Fruit fly (Drosophila melanogaster) whole organism, embryonic: ENCODE data around the gene CG13609.
A peak's percentile ranks its signal among the peaks of the same experiment; 100 is the strongest.

Source experiments
- Bgb ChIP-seq: fragments of 200-800 bp; sonication (Bioruptor generic); IDR thresholded peaks from 2 replicates; pipeline ENCODE4 v1.3.6; 2022; ENCODE audit warnings: missing biosample characterization, missing genetic modification characterization; ENCODE audit not compliant: partially characterized antibody
- CG12104 ChIP-seq: fragments of 200-800 bp; sonication (Bioruptor generic); optimal IDR thresholded peaks from 3 replicates; lab custom pipeline; 2016; ENCODE audit warnings: missing biosample characterization, missing genetic modification characterization
- CG13287 ChIP-seq: fragments of 200-800 bp; sonication (Bioruptor generic); IDR thresholded peaks from 2 replicates; pipeline ENCODE4 v1.3.6; 2022; ENCODE audit warnings: missing biosample characterization, missing genetic modification characterization; ENCODE audit not compliant: partially characterized antibody
- CG14667 ChIP-seq: fragments of 200-800 bp; sonication (Bioruptor generic); IDR thresholded peaks from 2 replicates; pipeline ENCODE4 v1.3.6; 2022; ENCODE audit warnings: missing biosample characterization, missing genetic modification characterization
- CG15696 ChIP-seq: fragments of 200-800 bp; sonication (Bioruptor generic); optimal IDR thresholded peaks from 2 replicates; lab custom pipeline; 2019; ENCODE audit warnings: missing biosample characterization, mild to moderate bottlenecking, missing genetic modification characterization, moderate library complexity
- CG1602 ChIP-seq: fragments of 200-800 bp; sonication (Bioruptor generic); optimal IDR thresholded peaks from 3 replicates; lab custom pipeline; 2016; ENCODE audit warnings: missing biosample characterization, missing genetic modification characterization
- CG1603 ChIP-seq: fragments of 200-800 bp; sonication (Bioruptor generic); optimal IDR thresholded peaks from 2 replicates; lab custom pipeline; 2019; ENCODE audit warnings: missing biosample characterization, mild to moderate bottlenecking, missing genetic modification characterization, moderate library complexity
- CG1647 ChIP-seq: fragments of 200-800 bp; sonication (Bioruptor generic); optimal IDR thresholded peaks from 3 replicates; lab custom pipeline; 2016; ENCODE audit warnings: missing biosample characterization, missing genetic modification characterization
- CG16863 ChIP-seq: fragments of 200-800 bp; sonication (Bioruptor generic); optimal IDR thresholded peaks from 3 replicates; lab custom pipeline; 2016; ENCODE audit warnings: missing biosample characterization, missing genetic modification characterization
- CG30403 ChIP-seq: fragments of 200-800 bp; sonication (Bioruptor generic); optimal IDR thresholded peaks from 3 replicates; lab custom pipeline; 2016; ENCODE audit warnings: missing biosample characterization, missing genetic modification characterization
- CG32772 ChIP-seq: fragments of 200-800 bp; sonication (Bioruptor generic); IDR thresholded peaks from 2 replicates; pipeline ENCODE4 v1.3.6; 2022; ENCODE audit warnings: missing biosample characterization, missing genetic modification characterization
- CG42726 ChIP-seq: fragments of 200-800 bp; sonication (Bioruptor generic); IDR thresholded peaks from 2 replicates; pipeline ENCODE4 v1.3.6; 2022; ENCODE audit warnings: missing biosample characterization, missing genetic modification characterization; ENCODE audit not compliant: partially characterized antibody
- CG4404 ChIP-seq: fragments of 200-800 bp; sonication (Bioruptor generic); IDR thresholded peaks from 2 replicates; pipeline ENCODE4 v1.3.6; 2022; ENCODE audit warnings: missing biosample characterization, missing genetic modification characterization
- CG4730 ChIP-seq: fragments of 200-800 bp; sonication (Bioruptor generic); IDR thresholded peaks from 2 replicates; pipeline ENCODE4 v1.3.6; 2022; ENCODE audit warnings: missing biosample characterization, missing genetic modification characterization
- CG6254 ChIP-seq: fragments of 200-800 bp; sonication (Bioruptor generic); optimal IDR thresholded peaks from 3 replicates; lab custom pipeline; 2017; ENCODE audit warnings: mild to moderate bottlenecking, missing biosample characterization, missing genetic modification reagents, missing genetic modification characterization
- CG7357 ChIP-seq: fragments of 200-800 bp; sonication (Bioruptor generic); IDR thresholded peaks from 3 replicates; pipeline ENCODE4 v1.3.6; 2022; ENCODE audit warnings: missing biosample characterization, missing genetic modification characterization
- CG7556 ChIP-seq: fragments of 200-800 bp; sonication (Bioruptor generic); optimal IDR thresholded peaks from 2 replicates; lab custom pipeline; 2017; ENCODE audit warnings: missing biosample characterization, mild to moderate bottlenecking, missing genetic modification characterization
- CG7839 ChIP-seq: fragments of 200-800 bp; sonication (Bioruptor generic); optimal IDR thresholded peaks from 3 replicates; lab custom pipeline; 2018; ENCODE audit warnings: missing biosample characterization, mild to moderate bottlenecking, missing genetic modification characterization, moderate library complexity
- CG7987 ChIP-seq: fragments of 200-800 bp; sonication (Bioruptor generic); optimal IDR thresholded peaks from 2 replicates; lab custom pipeline; 2018; ENCODE audit warnings: missing biosample characterization, mild to moderate bottlenecking, missing genetic modification characterization, moderate library complexity
- CG8924 ChIP-seq: fragments of 200-800 bp; optimal IDR thresholded peaks from 3 replicates; lab custom pipeline; 2019; ENCODE audit warnings: missing biosample characterization, mild to moderate bottlenecking, missing genetic modification characterization, moderate library complexity
- Chrac-16 ChIP-seq: fragments of 200-800 bp; sonication (Bioruptor generic); optimal IDR thresholded peaks from 3 replicates; lab custom pipeline; 2016; ENCODE audit warnings: missing biosample characterization, missing genetic modification characterization
- Dip2 ChIP-seq: fragments of 200-800 bp; sonication (Bioruptor generic); IDR thresholded peaks from 2 replicates; pipeline ENCODE4 v1.3.6; 2022; ENCODE audit warnings: missing biosample characterization, missing genetic modification characterization
- Dip3 ChIP-seq: fragments of 200-800 bp; sonication (Bioruptor generic); optimal IDR thresholded peaks from 3 replicates; lab custom pipeline; 2016; ENCODE audit warnings: missing biosample characterization, missing genetic modification characterization
- Dll ChIP-seq: fragments of 200-800 bp; sonication (Bioruptor generic); IDR thresholded peaks from 4 replicates; pipeline ENCODE4 v1.3.6; 2022; ENCODE audit warnings: missing biosample characterization, missing genetic modification characterization; ENCODE audit not compliant: partially characterized antibody
- HHEX ChIP-seq: fragments of 200-800 bp; sonication (Bioruptor generic); optimal IDR thresholded peaks from 3 replicates; lab custom pipeline; 2017; ENCODE audit warnings: missing biosample characterization, mild to moderate bottlenecking, missing genetic modification characterization, missing genetic modification reagents
- Kr ChIP-seq: fragments of 200-800 bp; sonication (Bioruptor generic); optimal IDR thresholded peaks from 2 replicates; lab custom pipeline; 2017; ENCODE audit warnings: missing biosample characterization, mild to moderate bottlenecking, missing genetic modification characterization
- Lhr ChIP-seq: fragments of 200-800 bp; sonication (Bioruptor generic); optimal IDR thresholded peaks from 3 replicates; lab custom pipeline; 2017; ENCODE audit warnings: mild to moderate bottlenecking, missing biosample characterization, missing genetic modification reagents, missing genetic modification characterization
- Mes4 ChIP-seq: fragments of 200-800 bp; sonication (Bioruptor generic); optimal IDR thresholded peaks from 2 replicates; lab custom pipeline; 2016; ENCODE audit warnings: missing biosample characterization, missing genetic modification characterization
- Myb ChIP-seq: fragments of 200-800 bp; sonication (Bioruptor generic); optimal IDR thresholded peaks from 2 replicates; lab custom pipeline; 2016; ENCODE audit warnings: missing biosample characterization, missing genetic modification characterization
- Nf-YB ChIP-seq: fragments of 200-800 bp; sonication (Bioruptor generic); optimal IDR thresholded peaks from 3 replicates; lab custom pipeline; 2019; ENCODE audit warnings: missing biosample characterization, mild to moderate bottlenecking, missing genetic modification characterization, moderate library complexity
- abd-A ChIP-seq: fragments of 200-800 bp; sonication (Bioruptor generic); optimal IDR thresholded peaks from 3 replicates; lab custom pipeline; 2019; ENCODE audit warnings: missing biosample characterization, mild to moderate bottlenecking, missing genetic modification characterization, moderate library complexity
- ac ChIP-seq: fragments of 200-800 bp; sonication (Bioruptor generic); optimal IDR thresholded peaks from 3 replicates; lab custom pipeline; 2017; ENCODE audit warnings: missing biosample characterization, mild to moderate bottlenecking, missing genetic modification characterization
- ase ChIP-seq: fragments of 200-800 bp; sonication (Bioruptor generic); IDR thresholded peaks from 3 replicates; pipeline ENCODE4 v1.3.6; 2022; ENCODE audit warnings: missing biosample characterization, missing genetic modification characterization
- bowl ChIP-seq: fragments of 200-800 bp; sonication (Bioruptor generic); IDR thresholded peaks from 2 replicates; pipeline ENCODE4 v1.3.6; 2022; ENCODE audit warnings: missing biosample characterization, missing genetic modification characterization
- eyg ChIP-seq: fragments of 200-800 bp; sonication (Bioruptor generic); optimal IDR thresholded peaks from 3 replicates; lab custom pipeline; 2016; ENCODE audit warnings: missing biosample characterization, missing genetic modification characterization
- fd3F ChIP-seq: fragments of 200-800 bp; sonication (Bioruptor generic); optimal IDR thresholded peaks from 2 replicates; lab custom pipeline; 2018; ENCODE audit warnings: missing biosample characterization, mild to moderate bottlenecking, missing genetic modification characterization, moderate library complexity
- grau ChIP-seq: fragments of 200-800 bp; optimal IDR thresholded peaks from 3 replicates; lab custom pipeline; 2019; ENCODE audit warnings: missing biosample characterization, mild to moderate bottlenecking, missing genetic modification characterization, moderate library complexity
- hb ChIP-seq: fragments of 200-800 bp; sonication (Bioruptor generic); IDR thresholded peaks from 3 replicates; pipeline ENCODE4 v1.3.6; 2022; ENCODE audit warnings: missing biosample characterization, missing genetic modification characterization; ENCODE audit not compliant: partially characterized antibody
- nmo ChIP-seq: fragments of 200-800 bp; sonication (Bioruptor generic); optimal IDR thresholded peaks from 2 replicates; lab custom pipeline; 2018; ENCODE audit warnings: missing biosample characterization, mild to moderate bottlenecking, missing genetic modification characterization, moderate library complexity
- otp ChIP-seq: fragments of 200-800 bp; sonication (Bioruptor generic); IDR thresholded peaks from 3 replicates; pipeline ENCODE4, ENCODE4 v1.3.6; 2022; ENCODE audit warnings: missing biosample characterization, missing genetic modification characterization
- pan ChIP-seq, 4 experiments: fragments of >200 bp in 3 of 4; fragments of 200-800 bp in 1 of 4; sonication (Bioruptor generic) in 1 of 4; optimal IDR thresholded peaks in 3 of 4; IDR thresholded peaks in 1 of 4; 2 replicates each; pipeline versions ENCODE4 v1.3.6 to Lab custom; 2017 to 2022; ENCODE audit warnings: missing biosample characterization in 2 of 4, missing genetic modification characterization in 2 of 4, mixed read lengths in 1 of 4
- pum ChIP-seq: fragments of 200-800 bp; sonication (Bioruptor generic); optimal IDR thresholded peaks from 2 replicates; lab custom pipeline; 2016; ENCODE audit warnings: missing biosample characterization, missing genetic modification characterization
- pzg ChIP-seq: fragments of 200-800 bp; sonication (Bioruptor generic); optimal IDR thresholded peaks from 3 replicates; lab custom pipeline; 2018; ENCODE audit warnings: missing biosample characterization, mild to moderate bottlenecking, missing genetic modification characterization, moderate library complexity
- sens ChIP-seq: fragments of 200-800 bp; sonication (Bioruptor generic); peaks from one replicate; lab custom pipeline; 2016; ENCODE audit warnings: missing biosample characterization, missing genetic modification characterization
- sima ChIP-seq: fragments of 200-800 bp; sonication (Bioruptor generic); optimal IDR thresholded peaks from 2 replicates; lab custom pipeline; 2016; ENCODE audit warnings: missing biosample characterization, missing genetic modification characterization
- sisA ChIP-seq: fragments of 200-800 bp; sonication (Bioruptor generic); IDR thresholded peaks from 2 replicates; pipeline ENCODE4 v1.3.6; 2022; ENCODE audit warnings: missing biosample characterization, missing genetic modification characterization
- ssp ChIP-seq: fragments of 200-800 bp; sonication (Bioruptor generic); IDR thresholded peaks from 2 replicates; pipeline ENCODE4 v1.3.6; 2022; ENCODE audit warnings: missing biosample characterization, missing genetic modification characterization
- vvl ChIP-seq: fragments of 200-800 bp; sonication (Bioruptor generic); IDR thresholded peaks from 2 replicates; pipeline ENCODE4 v1.3.6; 2022; ENCODE audit warnings: missing biosample characterization, missing genetic modification characterization

The CG13609 gene

DNA sequence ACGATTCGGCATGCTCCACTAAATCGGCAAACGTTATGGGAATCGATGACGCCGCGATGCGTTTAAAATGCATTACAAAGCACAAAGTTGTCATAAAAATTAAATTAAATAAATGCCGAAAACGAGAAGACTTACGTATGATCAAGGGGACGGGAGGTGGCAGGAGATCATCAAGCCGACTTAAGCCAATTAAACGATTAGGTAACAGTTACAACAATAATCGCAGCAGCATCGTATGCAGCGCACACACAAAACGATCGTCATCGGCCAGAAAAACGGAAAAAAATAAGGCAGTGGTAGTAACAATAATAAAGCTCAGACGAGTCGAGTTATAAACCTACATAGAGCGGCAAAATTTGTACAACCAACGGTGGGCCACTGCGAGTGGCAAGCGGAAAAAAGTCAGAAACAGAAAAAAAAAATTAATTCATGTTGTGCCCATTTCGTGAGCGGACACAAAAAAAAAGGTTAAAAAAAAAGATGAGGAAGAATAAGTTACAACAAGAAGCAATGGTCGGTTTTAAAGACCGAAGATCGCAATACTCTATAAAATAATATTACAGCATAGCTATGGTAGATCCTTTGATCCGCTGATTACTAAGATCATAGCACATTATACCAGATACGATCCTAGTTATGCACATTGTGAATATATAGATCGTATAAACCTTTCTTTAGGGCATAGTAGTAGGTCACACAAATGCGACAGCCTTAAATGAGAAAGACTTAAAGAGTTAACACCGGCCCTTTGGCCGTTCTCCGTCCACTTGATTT is 20.3 kb upstream of the CG13609 start (continued):
- TF ChIP-seq Kr (GFP tag; lab: Kevin White, UChicago) (no peak), Dip3 (GFP tag; lab: Kevin White, UChicago) (no peak), sisA (GFP tag; lab: Robert Waterston, UW) (peak; percentile 32; the same call in 1 of the 2 replicates), CG4730 (peak; percentile 6; the same call in 1 of the 2 replicates), CG7987 (GFP tag; lab: Kevin White, UChicago) (no peak), CG4404 (no peak), Myb (GFP tag; lab: Kevin White, UChicago) (no peak), Dip2 (GFP tag; lab: Robert Waterston, UW) (no peak), CG6254 (GFP tag; lab: Kevin White, UChicago) (peak; percentile 31), sima (GFP tag; lab: Kevin White, UChicago) (no peak), CG15696 (tag; lab: Kevin White, UChicago) (no peak), pan (optimal IDR thresholded peaks at IDR 0.05; lab: Kevin White, UChicago) (no peak), pan (GFP tag; optimal IDR thresholded peaks at IDR 0.05 in 1 of 2, IDR thresholded peaks at IDR 0.05 in 1 of 2) (peak in 1 of 2 experiments; percentile 51), CG12104 (GFP tag; lab: Kevin White, UChicago) (peak; percentile 16), ac (GFP tag; lab: Kevin White, UChicago) (no peak), Lhr (GFP tag; lab: Kevin White, UChicago) (no peak), HHEX (peak; percentile 21), CG42726 (GFP tag; lab: Robert Waterston, UW) (no peak), otp (GFP tag; lab: Robert Waterston, UW) (no peak), ssp (GFP tag; lab: Robert Waterston, UW) (peak; percentile 46), Nf-YB (GFP tag; lab: Kevin White, UChicago) (no peak), hb (no peak), CG16863 (GFP tag; lab: Kevin White, UChicago) (peak; percentile 4), fd3F (GFP tag; lab: Kevin White, UChicago) (no peak), pzg (GFP tag; lab: Kevin White, UChicago) (no peak), CG1647 (GFP tag; lab: Kevin White, UChicago) (peak; percentile 13), ase (GFP tag; lab: Robert Waterston, UW) (peak; percentile 47; the same call in 1 of the 3 replicates), CG14667 (GFP tag; lab: Robert Waterston, UW) (no peak), sens (GFP tag; lab: Kevin White, UChicago) (peak; percentile 85), CG13287 (GFP tag; lab: Robert Waterston, UW) (no peak), vvl (peak; percentile 73), bowl (GFP tag; lab: Robert Waterston, UW) (no peak), CG1603 (tag; lab: Kevin White, UChicago) (peak; percentile 77), Dll (GFP tag; lab: Robert Waterston, UW) (no peak), CG7556 (GFP tag; lab: Kevin White, UChicago) (peak; percentile 22), CG1602 (GFP tag; lab: Kevin White, UChicago) (no peak), CG8924 (peak; percentile 48), eyg (GFP tag; lab: Kevin White, UChicago) (no peak), Chrac-16 (GFP tag; lab: Kevin White, UChicago) (peak; percentile 4), pum (GFP tag; lab: Kevin White, UChicago) (no peak), Bgb (GFP tag; lab: Robert Waterston, UW) (no peak), nmo (peak; percentile 64), abd-A (no peak), Mes4 (GFP tag; lab: Kevin White, UChicago) (no peak), CG30403 (GFP tag; lab: Kevin White, UChicago) (peak; percentile 31), grau (tag; lab: Kevin White, UChicago) (peak; percentile 47), CG7357 (GFP tag; lab: Robert Waterston, UW) (0 out of 3 replicates have a peak, but pooled peaks have one; percentile 36), CG32772 (GFP tag; lab: Robert Waterston, UW) (peak; percentile 49; the same call in 1 of the 2 replicates), CG7839 (peak; percentile 66)
